Worm (Caenorhabditis elegans): Measurements from ENCODE around the gene F26G1.5.

DNA sequence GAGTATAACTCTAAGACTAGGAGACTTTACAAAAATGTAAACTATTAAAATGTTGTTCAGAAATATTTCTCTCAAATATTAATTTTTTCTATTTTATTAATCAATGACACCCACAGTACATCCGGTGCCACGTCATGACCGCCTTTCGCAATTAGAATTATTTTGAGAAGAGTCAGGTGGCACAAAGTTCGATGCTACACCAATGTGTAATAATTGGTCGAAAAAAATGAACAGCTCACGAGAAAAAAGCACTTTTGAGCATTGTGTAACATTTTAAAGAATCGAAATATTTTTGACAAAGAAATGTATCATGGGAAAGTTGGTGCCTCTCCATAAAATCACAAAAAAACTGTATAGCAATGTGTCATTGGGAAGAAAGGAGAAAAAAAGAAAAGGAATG is 35.5 kb upstream of the F26G1.5 start:
- TF ChIP-seq pes-1 (GFP tag; IDR thresholded peaks at IDR 0.05), result no peak
- TF ChIP-seq tra-4 (tag; optimal IDR thresholded peaks at IDR 0.05), result no peak
- no peak for TF ChIP-seq aly-1 (tag; optimal IDR thresholded peaks at IDR 0.05)
- TF ChIP-seq flt-1 (GFP tag; IDR thresholded peaks at IDR 0.05), result no peak
- TF ChIP-seq B0310.2 (tag; optimal IDR thresholded peaks at IDR 0.05), result no peak
- TF ChIP-seq scrt-1 (GFP tag; IDR thresholded peaks at IDR 0.05), result no peak
- TF ChIP-seq ama-1 (optimal IDR thresholded peaks at IDR 0.05), result no peak
- TF ChIP-seq hmg-4 (GFP tag; optimal IDR thresholded peaks at IDR 0.05), result no peak
- no peak for TF ChIP-seq ceh-36 (tag; optimal IDR thresholded peaks at IDR 0.05)
- no peak for TF ChIP-seq tbx-37 (GFP tag; conservative IDR thresholded peaks at IDR 0.05)
- TF ChIP-seq ceh-13 (GFP tag; optimal IDR thresholded peaks at IDR 0.05), result no peak

Data from whole organism, early embryonic.